Fruit fly (Drosophila melanogaster): ENCODE measurements around the gene qin.

The qin gene

dm6 chr3R:18658945-18659642, 68.3 kb downstream of the qin start, which contains the start of the genes CG31224 and CstF64 (continued):
- peak; percentile 66; the same call in 1 of the 2 replicates for TF ChIP-seq seq (GFP tag; IDR thresholded peaks at IDR 0.05)
- TF ChIP-seq sob (GFP tag; IDR thresholded peaks at IDR 0.05) = peak; percentile 85
- peak in 1 of 2 experiments; percentile 55 for TF ChIP-seq Trl (optimal IDR thresholded peaks at IDR 0.05)
- peak; percentile 88 for TF ChIP-seq Trl (GFP tag; optimal IDR thresholded peaks at IDR 0.05)
- no peak for TF ChIP-seq inv (GFP tag; IDR thresholded peaks at IDR 0.05; ENCODE audit: partially characterized antibody)
- peak; percentile 74 for TF ChIP-seq dmrt11E (tag; optimal IDR thresholded peaks at IDR 0.05)
- TF ChIP-seq Hand (GFP tag; optimal IDR thresholded peaks at IDR 0.05) = no peak
- peak; percentile 54 for TF ChIP-seq CG12299 (tag; optimal IDR thresholded peaks at IDR 0.05)
- TF ChIP-seq Pdp1 (GFP tag; optimal IDR thresholded peaks at IDR 0.05) = peak; percentile 86 to 94
- TF ChIP-seq ci (GFP tag; IDR thresholded peaks at IDR 0.05) = peak; percentile 85
- TF ChIP-seq odd (GFP tag; optimal IDR thresholded peaks at IDR 0.05) = no peak
- TF ChIP-seq pho (GFP tag; optimal IDR thresholded peaks at IDR 0.05) = peak; percentile 90
- TF ChIP-seq CG2199 (GFP tag; IDR thresholded peaks at IDR 0.05) = no peak
- TF ChIP-seq chif (GFP tag; optimal IDR thresholded peaks at IDR 0.05) = peak; percentile 87 to 88
- peak; percentile 91 for TF ChIP-seq CG31224 (GFP tag; IDR thresholded peaks at IDR 0.05)
- no peak for TF ChIP-seq eve (GFP tag; optimal IDR thresholded peaks at IDR 0.05)
- peak; percentile 75 for TF ChIP-seq ap (GFP tag; IDR thresholded peaks at IDR 0.05)
- peak; percentile 70 for TF ChIP-seq CG1233 (GFP tag; optimal IDR thresholded peaks at IDR 0.05)
- TF ChIP-seq tna (GFP tag; IDR thresholded peaks at IDR 0.05; ENCODE audit: partially characterized antibody) = 0 out of 2 replicates have a peak, but pooled peaks have one; percentile 33
- TF ChIP-seq Ptx1 (GFP tag; IDR thresholded peaks at IDR 0.05) = peak; percentile 85
- peak; percentile 57 for TF ChIP-seq CG11398 (GFP tag; optimal IDR thresholded peaks at IDR 0.05)
- TF ChIP-seq Vsx1 (GFP tag; optimal IDR thresholded peaks at IDR 0.05) = peak; percentile 22
- TF ChIP-seq otp (GFP tag; IDR thresholded peaks at IDR 0.05) = peak; percentile 70; the same call in 2 of the 3 replicates
- TF ChIP-seq CG4730 (GFP tag; IDR thresholded peaks at IDR 0.05) = peak; percentile 79
- TF ChIP-seq NC2β (GFP tag; optimal IDR thresholded peaks at IDR 0.05) = peak; percentile 88
- peak; percentile 27 for TF ChIP-seq CG6854 (GFP tag; optimal IDR thresholded peaks at IDR 0.05)
- TF ChIP-seq br (optimal IDR thresholded peaks at IDR 0.05) = no peak
- peak; percentile 81 for TF ChIP-seq CG18262 (tag; optimal IDR thresholded peaks at IDR 0.05)
- TF ChIP-seq CG1832 (GFP tag; optimal IDR thresholded peaks at IDR 0.05) = peak; percentile 48
- TF ChIP-seq repo (GFP tag; optimal IDR thresholded peaks at IDR 0.05) = peak; percentile 82
- peak; percentile 83 for TF ChIP-seq az2 (GFP tag; optimal IDR thresholded peaks at IDR 0.05)
- TF ChIP-seq Jarid2 (GFP tag; optimal IDR thresholded peaks at IDR 0.05) = no peak
- no peak for TF ChIP-seq hbn (GFP tag; IDR thresholded peaks at IDR 0.05; ENCODE audit: partially characterized antibody)
- no peak for TF ChIP-seq h (optimal IDR thresholded peaks at IDR 0.05)
- no peak for TF ChIP-seq D19B (GFP tag; optimal IDR thresholded peaks at IDR 0.05)
- TF ChIP-seq emc (GFP tag; optimal IDR thresholded peaks at IDR 0.05) = peak; percentile 36
- peak; percentile 63; the same call in 2 of the 3 replicates for TF ChIP-seq Mrtf (GFP tag; IDR thresholded peaks at IDR 0.05)
- peak in 1 of 3 experiments; percentile 73 for TF ChIP-seq Stat92E (GFP tag; optimal IDR thresholded peaks at IDR 0.05)
- peak; percentile 73; the same call in 2 of the 3 replicates for TF ChIP-seq CG11093 (GFP tag; IDR thresholded peaks at IDR 0.05)
- TF ChIP-seq gfzf (GFP tag; optimal IDR thresholded peaks at IDR 0.05) = peak; percentile 55
- TF ChIP-seq Poxn (GFP tag; IDR thresholded peaks at IDR 0.05) = no peak
- peak; percentile 73 for TF ChIP-seq Spps (tag; optimal IDR thresholded peaks at IDR 0.05)
- TF ChIP-seq jumu (GFP tag; optimal IDR thresholded peaks at IDR 0.05) = peak; percentile 89
- peak; percentile 80 for TF ChIP-seq Dad (GFP tag; optimal IDR thresholded peaks at IDR 0.05)
- peak; percentile 99 for TF ChIP-seq Ets65A (GFP tag)
- peak; percentile 79 for TF ChIP-seq CG9215 (GFP tag; IDR thresholded peaks at IDR 0.05)
- TF ChIP-seq tin (GFP tag; optimal IDR thresholded peaks at IDR 0.05) = peak; percentile 87
- peak; percentile 53 for TF ChIP-seq sima (GFP tag; optimal IDR thresholded peaks at IDR 0.05)
- TF ChIP-seq run (tag; optimal IDR thresholded peaks at IDR 0.05) = peak; percentile 53
- peak; percentile 65 for TF ChIP-seq jing (GFP tag; optimal IDR thresholded peaks at IDR 0.05)
- peak; percentile 87 for TF ChIP-seq CG17361 (GFP tag; IDR thresholded peaks at IDR 0.05)

Measured in whole organism, embryonic.